Worm (Caenorhabditis elegans): ENCODE data around the gene dpy-23.

DNA sequence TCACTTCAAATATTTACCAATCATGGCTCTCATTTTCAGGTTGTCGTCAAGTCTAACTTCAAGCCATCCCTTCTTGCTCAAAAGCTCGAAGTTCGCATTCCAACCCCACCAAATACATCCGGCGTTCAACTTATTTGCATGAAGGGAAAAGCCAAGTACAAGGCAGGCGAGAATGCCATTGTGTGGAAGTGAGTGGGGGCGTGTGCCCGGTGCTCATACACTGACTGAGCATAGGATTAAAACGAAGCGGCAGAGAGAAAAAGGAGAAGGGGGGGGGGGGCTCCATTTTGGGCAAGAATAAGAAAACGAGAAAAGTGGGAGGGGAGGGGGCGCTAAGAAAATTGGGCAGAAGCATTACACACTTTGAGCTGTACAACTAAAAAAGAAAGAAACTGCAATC lies 2.5 kb downstream of the dpy-23 start:
- TF ChIP-seq nhr-237 (tag; optimal IDR thresholded peaks at IDR 0.05) (no peak), lsy-2 (tag; optimal IDR thresholded peaks at IDR 0.05) (no peak), elt-1 (tag; optimal IDR thresholded peaks at IDR 0.05; ENCODE audit: borderline replicate concordance, insufficient read depth) (no peak), ceh-39 (tag; optimal IDR thresholded peaks at IDR 0.05) (no peak), nhr-12 (tag; optimal IDR thresholded peaks at IDR 0.05) (no peak)

Measured in whole organism, mixed stage, embryonic.